Worm (Caenorhabditis elegans): ENCODE data around the gene tps-1.
A peak's percentile ranks its signal among the peaks of the same experiment; 100 is the strongest.

The tps-1 gene

DNA sequence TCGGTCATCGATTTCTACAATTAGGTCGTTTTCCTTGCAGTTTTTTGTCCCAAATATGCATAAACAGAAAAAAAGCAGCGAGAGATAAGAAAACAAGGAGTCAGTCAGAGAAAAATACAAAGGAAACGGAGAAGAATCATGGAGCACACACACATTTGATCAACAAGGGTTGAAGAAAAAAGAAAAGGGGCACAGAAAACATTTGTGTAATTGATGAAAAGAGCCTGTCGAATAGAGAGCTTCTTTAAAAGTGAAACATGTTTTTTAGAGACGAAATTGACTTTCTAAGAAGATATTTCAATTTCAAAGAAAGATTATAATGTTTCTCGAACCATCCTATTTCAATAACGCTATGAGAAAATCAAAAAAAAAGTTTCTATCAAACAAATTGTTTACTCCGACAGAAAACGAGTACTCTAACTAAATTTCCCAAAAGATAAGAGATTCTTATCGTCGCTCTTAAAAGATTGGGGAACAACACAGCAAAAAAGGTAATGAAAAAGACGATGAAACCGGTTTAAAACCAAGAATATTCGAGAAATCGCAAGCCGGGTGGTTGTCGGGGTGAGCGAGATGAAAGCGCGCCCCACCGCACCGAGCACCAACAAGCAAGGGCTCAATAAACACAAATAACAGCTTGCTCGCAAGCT, at the start of gene tps-1:
Gene tps-1 (minus strand): TSS at position 14 of the 650 bp plus-strand sequence.
- no peak for TF ChIP-seq ham-2 (GFP tag; optimal IDR thresholded peaks at IDR 0.05)
- no peak for TF ChIP-seq flh-1 (GFP tag; optimal IDR thresholded peaks at IDR 0.05)
- no peak for TF ChIP-seq nhr-28 (tag; optimal IDR thresholded peaks at IDR 0.05)
- no peak for TF ChIP-seq elt-1 (tag; optimal IDR thresholded peaks at IDR 0.05; ENCODE audit: borderline replicate concordance, insufficient read depth)
- no peak for TF ChIP-seq unc-62 (GFP tag; optimal IDR thresholded peaks at IDR 0.05)
- no peak for TF ChIP-seq ceh-39 (tag; optimal IDR thresholded peaks at IDR 0.05)
- TF ChIP-seq nhr-237 (tag; optimal IDR thresholded peaks at IDR 0.05) = no peak
- TF ChIP-seq lsy-2 (tag; optimal IDR thresholded peaks at IDR 0.05) = no peak
- no peak for TF ChIP-seq nhr-12 (tag; optimal IDR thresholded peaks at IDR 0.05)
- TF ChIP-seq pha-4 (tag; optimal IDR thresholded peaks at IDR 0.05) = no peak

ce11 chrX:17521425-17521824, 47.1 kb upstream of the tps-1 start:
- TF ChIP-seq nhr-76 (tag; optimal IDR thresholded peaks at IDR 0.05) (no peak), ces-1 (GFP tag; optimal IDR thresholded peaks at IDR 0.05) (peak; percentile 69)

ce11 chrX:17519476-17519875, 45.1 kb upstream of the tps-1 start:
- TF ChIP-seq sem-2 (GFP tag; optimal IDR thresholded peaks at IDR 0.05) = no peak
- TF ChIP-seq nhr-237 (tag; optimal IDR thresholded peaks at IDR 0.05) = no peak
- no peak for TF ChIP-seq cnd-1 (tag; optimal IDR thresholded peaks at IDR 0.05)
- no peak for TF ChIP-seq hlh-1 (tag; optimal IDR thresholded peaks at IDR 0.05)
- no peak for TF ChIP-seq nhr-2 (tag; optimal IDR thresholded peaks at IDR 0.05)
- no peak for TF ChIP-seq lin-13 (tag; optimal IDR thresholded peaks at IDR 0.05)
- TF ChIP-seq lsy-2 (tag; optimal IDR thresholded peaks at IDR 0.05) = no peak
- TF ChIP-seq bed-3 (GFP tag; optimal IDR thresholded peaks at IDR 0.05) = no peak
- peak; percentile 39 for TF ChIP-seq M03D4.4 (tag; optimal IDR thresholded peaks at IDR 0.05)
- TF ChIP-seq ces-1 (GFP tag; optimal IDR thresholded peaks at IDR 0.05) = peak; percentile 8
- no peak for TF ChIP-seq blmp-1 (tag; optimal IDR thresholded peaks at IDR 0.05)
- TF ChIP-seq sptf-1 (tag; optimal IDR thresholded peaks at IDR 0.05) = no peak
- TF ChIP-seq drap-1 (GFP tag; optimal IDR thresholded peaks at IDR 0.05) = no peak
- no peak for TF ChIP-seq nhr-12 (tag; optimal IDR thresholded peaks at IDR 0.05)

DNA sequence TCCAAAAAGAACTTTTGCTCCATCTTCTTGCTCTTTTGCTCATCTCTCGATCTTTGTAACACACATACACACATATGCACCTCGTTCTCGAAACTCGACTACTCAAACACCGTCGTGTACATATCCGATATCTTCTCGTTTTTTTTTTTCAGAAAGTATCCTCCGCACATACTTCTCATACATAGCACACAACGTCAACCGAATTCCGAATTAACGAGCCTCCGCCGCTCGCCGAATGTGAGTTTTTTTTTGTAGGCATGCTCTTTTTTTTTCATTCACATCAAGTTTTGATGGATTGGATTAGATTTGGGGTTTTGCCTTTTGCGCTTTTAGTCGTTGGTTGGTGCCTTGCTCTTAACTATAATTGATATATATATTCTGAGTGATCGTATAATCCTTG, 44.0 kb upstream of the tps-1 start:
- no peak for TF ChIP-seq ceh-43 (GFP tag; optimal IDR thresholded peaks at IDR 0.05)
- no peak for TF ChIP-seq sem-2 (GFP tag; optimal IDR thresholded peaks at IDR 0.05)
- TF ChIP-seq M03D4.4 (tag; optimal IDR thresholded peaks at IDR 0.05) = no peak
- TF ChIP-seq unc-120 (tag; optimal IDR thresholded peaks at IDR 0.05; ENCODE audit: poor library complexity, severe bottlenecking) = no peak
- no peak for TF ChIP-seq nhr-76 (tag; optimal IDR thresholded peaks at IDR 0.05)
- no peak for TF ChIP-seq bed-3 (GFP tag; optimal IDR thresholded peaks at IDR 0.05)
- no peak for TF ChIP-seq zip-8 (tag; optimal IDR thresholded peaks at IDR 0.05)
- TF ChIP-seq snpc-4 (tag; optimal IDR thresholded peaks at IDR 0.05) = no peak
- TF ChIP-seq mls-2 (tag; optimal IDR thresholded peaks at IDR 0.05) = no peak

DNA sequence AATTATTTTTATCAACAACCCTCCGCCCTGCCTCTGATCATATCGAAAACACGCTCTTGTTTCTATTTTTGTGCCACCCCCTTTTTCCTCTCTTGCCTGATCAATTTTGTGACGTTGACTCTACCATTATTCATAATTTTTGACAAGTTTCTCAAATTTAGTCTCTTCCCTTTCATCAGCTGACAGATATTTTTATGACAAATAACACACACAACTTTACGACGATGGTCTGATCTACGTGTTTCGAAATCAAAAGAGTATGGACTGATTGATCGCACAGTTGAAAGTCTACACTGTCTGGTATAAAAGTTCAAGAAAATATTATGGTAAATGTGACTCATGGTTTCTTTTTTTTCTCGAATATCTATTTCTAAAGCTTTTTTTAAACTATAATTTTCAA, 43.5 kb upstream of the tps-1 start:
- TF ChIP-seq ces-1 (GFP tag; optimal IDR thresholded peaks at IDR 0.05) (no peak), sptf-1 (tag; optimal IDR thresholded peaks at IDR 0.05) (no peak), elt-1 (tag; optimal IDR thresholded peaks at IDR 0.05; ENCODE audit: borderline replicate concordance, insufficient read depth) (no peak), nhr-28 (tag; optimal IDR thresholded peaks at IDR 0.05) (no peak), mls-2 (tag; optimal IDR thresholded peaks at IDR 0.05) (no peak), elt-3 (tag; optimal IDR thresholded peaks at IDR 0.05) (no peak), cnd-1 (tag; optimal IDR thresholded peaks at IDR 0.05) (no peak), lin-32 (GFP tag; optimal IDR thresholded peaks at IDR 0.05) (no peak), drap-1 (GFP tag; optimal IDR thresholded peaks at IDR 0.05) (no peak), ceh-39 (tag; optimal IDR thresholded peaks at IDR 0.05) (no peak), unc-62 (GFP tag; optimal IDR thresholded peaks at IDR 0.05) (no peak), nhr-12 (tag; optimal IDR thresholded peaks at IDR 0.05) (no peak), pha-4 (tag; optimal IDR thresholded peaks at IDR 0.05) (no peak), ham-2 (GFP tag; optimal IDR thresholded peaks at IDR 0.05) (no peak), sem-2 (GFP tag; optimal IDR thresholded peaks at IDR 0.05) (no peak), unc-120 (tag; optimal IDR thresholded peaks at IDR 0.05; ENCODE audit: poor library complexity, severe bottlenecking) (no peak), flh-1 (GFP tag; optimal IDR thresholded peaks at IDR 0.05) (no peak), mep-1 (tag; optimal IDR thresholded peaks at IDR 0.05) (no peak)
